Worm (Caenorhabditis elegans) whole organism, late embryonic: Measurements from ENCODE around the gene srh-63.
A peak's percentile ranks its signal among the peaks of the same experiment; 100 is the strongest.

Experiments used
- C08G9.2 ChIP-seq: sonication (generic microtip); optimal IDR thresholded peaks from 2 replicates; lab custom pipeline; 2016; ENCODE audit warnings: mild to moderate bottlenecking, missing genetic modification characterization, moderate library complexity, missing compliant biosample characterization
- C38D4.7 ChIP-seq: fragments of 200-800 bp; sonication (Bioruptor generic); optimal IDR thresholded peaks from 2 replicates; lab custom pipeline; 2018; ENCODE audit warnings: mild to moderate bottlenecking, missing genetic modification characterization, moderate library complexity, missing compliant biosample characterization
- K09A11.1 ChIP-seq: sonication (generic microtip); optimal IDR thresholded peaks from 2 replicates; lab custom pipeline; 2017; ENCODE audit warnings: antibody characterized with exemption, mild to moderate bottlenecking, missing genetic modification characterization, missing compliant biosample characterization; ENCODE audit not compliant: insufficient read depth
- T23F11.4 ChIP-seq: fragments of 200-800 bp; sonication (Bioruptor generic); optimal IDR thresholded peaks from 2 replicates; lab custom pipeline; 2018; ENCODE audit warnings: mild to moderate bottlenecking, missing genetic modification characterization, missing compliant biosample characterization
- Y22D7AL.16 ChIP-seq: sonication (generic microtip); optimal IDR thresholded peaks from 2 replicates; lab custom pipeline; 2016; ENCODE audit warnings: missing genetic modification characterization, missing compliant biosample characterization
- ceh-18 ChIP-seq: sonication (generic microtip); optimal IDR thresholded peaks from 2 replicates; lab custom pipeline; 2016; ENCODE audit warnings: missing genetic modification characterization, missing compliant biosample characterization
- ceh-2 ChIP-seq: sonication (generic microtip); optimal IDR thresholded peaks from 2 replicates; lab custom pipeline; 2016; ENCODE audit warnings: missing genotype, missing genetic modification characterization, missing compliant biosample characterization
- ceh-24 ChIP-seq: sonication (generic microtip); optimal IDR thresholded peaks from 2 replicates; lab custom pipeline; 2016; ENCODE audit warnings: mild to moderate bottlenecking, missing genetic modification characterization, missing compliant biosample characterization
- ceh-34 ChIP-seq: sonication (generic microtip); optimal IDR thresholded peaks from 2 replicates; lab custom pipeline; 2016; ENCODE audit warnings: mild to moderate bottlenecking, missing genetic modification characterization, missing compliant biosample characterization
- ceh-9 ChIP-seq: sonication (generic microtip); optimal IDR thresholded peaks from 2 replicates; lab custom pipeline; 2016; ENCODE audit warnings: mild to moderate bottlenecking, missing genetic modification characterization, inconsistent platforms, missing compliant biosample characterization
- che-1 ChIP-seq: sonication (generic microtip); optimal IDR thresholded peaks from 2 replicates; lab custom pipeline; 2016; ENCODE audit warnings: mild to moderate bottlenecking, missing genetic modification characterization, missing compliant biosample characterization
- dmd-4 ChIP-seq: sonication (generic microtip); optimal IDR thresholded peaks from 2 replicates; lab custom pipeline; 2016; ENCODE audit warnings: borderline replicate concordance, missing genetic modification characterization, missing compliant biosample characterization
- dve-1 ChIP-seq: sonication (generic microtip); optimal IDR thresholded peaks from 2 replicates; lab custom pipeline; 2017; ENCODE audit warnings: antibody characterized with exemption, mild to moderate bottlenecking, missing genetic modification characterization, missing compliant biosample characterization
- elt-4 ChIP-seq: sonication (generic microtip); optimal IDR thresholded peaks from 2 replicates; lab custom pipeline; 2016; ENCODE audit warnings: missing genetic modification characterization, missing compliant biosample characterization
- ets-4 ChIP-seq: sonication (generic microtip); optimal IDR thresholded peaks from 2 replicates; lab custom pipeline; 2016; ENCODE audit warnings: missing genetic modification characterization, missing compliant biosample characterization
- eyg-1 ChIP-seq: sonication (generic microtip); optimal IDR thresholded peaks from 2 replicates; lab custom pipeline; 2016; ENCODE audit warnings: missing genotype, missing genetic modification characterization, missing compliant biosample characterization
- fkh-10 ChIP-seq: fragments of 150-350 bp; optimal IDR thresholded peaks from 2 replicates; lab custom pipeline; 2014; ENCODE audit warnings: missing biosample characterization, missing genetic modification reagents, missing genetic modification characterization
- fkh-6 ChIP-seq: sonication (generic microtip); optimal IDR thresholded peaks from 2 replicates; lab custom pipeline; 2016; ENCODE audit warnings: missing genetic modification characterization, missing compliant biosample characterization
- gmeb-2 ChIP-seq: sonication (generic microtip); optimal IDR thresholded peaks from 2 replicates; lab custom pipeline; 2016; ENCODE audit warnings: missing genetic modification characterization, inconsistent platforms, missing compliant biosample characterization
- hlh-30 ChIP-seq: sonication (generic microtip); optimal IDR thresholded peaks from 2 replicates; lab custom pipeline; 2017; ENCODE audit warnings: antibody characterized with exemption, missing genetic modification characterization, missing compliant biosample characterization; ENCODE audit not compliant: insufficient read depth
- hlh-6 ChIP-seq: sonication (generic microtip); optimal IDR thresholded peaks from 2 replicates; lab custom pipeline; 2016; ENCODE audit warnings: missing genotype, missing genetic modification characterization, missing compliant biosample characterization
- hlh-8 ChIP-seq: sonication (generic microtip); optimal IDR thresholded peaks from 2 replicates; lab custom pipeline; 2016; ENCODE audit warnings: missing genotype, missing genetic modification characterization, missing compliant biosample characterization
- lim-6 ChIP-seq: sonication (generic microtip); optimal IDR thresholded peaks from 2 replicates; lab custom pipeline; 2016; ENCODE audit warnings: missing genetic modification characterization, missing compliant biosample characterization
- mec-3 ChIP-seq: sonication (generic microtip); optimal IDR thresholded peaks from 2 replicates; lab custom pipeline; 2016; ENCODE audit warnings: borderline replicate concordance, missing genetic modification characterization, missing compliant biosample characterization
- nfya-1 ChIP-seq: sonication (generic microtip); optimal IDR thresholded peaks from 2 replicates; lab custom pipeline; 2017; ENCODE audit warnings: missing genetic modification characterization, mild to moderate bottlenecking, missing compliant biosample characterization, antibody characterized with exemption, moderate library complexity
- nhr-11 ChIP-seq: fragments of 150-350 bp; optimal IDR thresholded peaks from 2 replicates; lab custom pipeline; 2014; ENCODE audit warnings: missing biosample characterization, missing genetic modification characterization
- nhr-232 ChIP-seq: sonication (generic microtip); optimal IDR thresholded peaks from 2 replicates; lab custom pipeline; 2016; ENCODE audit warnings: missing genetic modification characterization, missing compliant biosample characterization
- npax-4 ChIP-seq: sonication (generic microtip); optimal IDR thresholded peaks from 2 replicates; lab custom pipeline; 2016; ENCODE audit warnings: missing genetic modification characterization, missing compliant biosample characterization
- pag-3 ChIP-seq: sonication (generic microtip); optimal IDR thresholded peaks from 2 replicates; lab custom pipeline; 2016; ENCODE audit warnings: missing compliant biosample characterization, missing genetic modification characterization, borderline replicate concordance
- pax-1 ChIP-seq: fragments of 150-350 bp; optimal IDR thresholded peaks from 2 replicates; lab custom pipeline; 2014; ENCODE audit warnings: missing biosample characterization, missing genetic modification characterization
- pqm-1 ChIP-seq: sonication (generic microtip); optimal IDR thresholded peaks from 2 replicates; lab custom pipeline; 2016; ENCODE audit warnings: missing genetic modification characterization, missing compliant biosample characterization
- ref-2 ChIP-seq: sonication (generic microtip); optimal IDR thresholded peaks from 2 replicates; lab custom pipeline; 2016; ENCODE audit warnings: missing genetic modification characterization, missing compliant biosample characterization
- sdc-2 ChIP-seq: sonication (generic microtip); optimal IDR thresholded peaks from 2 replicates; lab custom pipeline; 2016; ENCODE audit warnings: missing genotype, missing genetic modification characterization, missing compliant biosample characterization
- sox-2 ChIP-seq: fragments of 200-800 bp; sonication (Bioruptor generic); IDR thresholded peaks from 2 replicates; pipeline ENCODE4 v1.3.6; 2022; ENCODE audit warnings: missing genetic modification reagents, missing genetic modification characterization, missing compliant biosample characterization
- syd-9 ChIP-seq: sonication (generic microtip); optimal IDR thresholded peaks from 2 replicates; lab custom pipeline; 2016; ENCODE audit warnings: mild to moderate bottlenecking, missing genetic modification characterization, moderate library complexity, missing compliant biosample characterization
- tbx-2 ChIP-seq: sonication (generic microtip); optimal IDR thresholded peaks from 2 replicates; lab custom pipeline; 2016; ENCODE audit warnings: missing genetic modification characterization, missing compliant biosample characterization
- ttx-3 ChIP-seq: sonication (generic microtip); optimal IDR thresholded peaks from 2 replicates; lab custom pipeline; 2016; ENCODE audit warnings: missing genetic modification reagents, missing genetic modification characterization, missing compliant biosample characterization
- unc-3 ChIP-seq, 2 experiments: fragments of 200-800 bp in 1 of 2; sonication (Bioruptor generic) in 1 of 2; sonication (generic microtip) in 1 of 2; conservative IDR thresholded peaks in 1 of 2; optimal IDR thresholded peaks in 1 of 2; 2 replicates each; pipeline versions ENCODE4 v1.3.6 to Lab custom; 2016 to 2022; ENCODE audit warnings: missing compliant biosample characterization in 2 of 2, missing genetic modification characterization in 2 of 2, missing genetic modification reagents in 1 of 2
- unc-42 ChIP-seq: sonication (generic microtip); optimal IDR thresholded peaks from 2 replicates; lab custom pipeline; 2016; ENCODE audit warnings: missing genotype, missing genetic modification characterization, missing compliant biosample characterization
- unc-86 ChIP-seq: sonication (generic microtip); optimal IDR thresholded peaks from 2 replicates; lab custom pipeline; 2016; ENCODE audit warnings: missing genetic modification characterization, missing compliant biosample characterization
- zip-5 ChIP-seq: sonication (generic microtip); optimal IDR thresholded peaks from 2 replicates; lab custom pipeline; 2016; ENCODE audit warnings: missing genetic modification characterization, missing compliant biosample characterization
- ztf-16 ChIP-seq: sonication (generic microtip); optimal IDR thresholded peaks from 2 replicates; lab custom pipeline; 2017; ENCODE audit warnings: missing genetic modification characterization, missing compliant biosample characterization

The srh-63 gene

DNA sequence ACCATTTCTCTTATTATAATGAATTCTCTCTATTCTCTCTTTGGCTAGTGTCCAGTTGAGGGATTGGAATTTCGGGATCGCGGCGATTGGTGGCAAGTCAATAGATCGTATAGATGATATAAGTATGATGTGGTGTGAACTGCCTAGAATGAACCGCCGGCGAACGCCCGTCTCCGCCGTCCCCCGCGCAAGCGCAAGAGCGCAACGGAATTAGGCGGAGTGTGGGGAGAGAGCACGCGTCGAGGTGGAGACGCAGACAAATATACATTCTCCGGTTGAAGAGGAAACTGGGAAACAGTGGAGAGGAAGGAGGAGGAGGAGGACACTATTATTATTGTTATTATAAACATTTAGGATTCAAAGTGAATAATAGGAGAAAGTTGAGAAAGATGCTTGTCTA lies 27.2 kb upstream of the srh-63 start (continued):
- TF ChIP-seq ceh-9: no peak
- peak; percentile 55 for TF ChIP-seq ceh-34 (tag; lab: Kevin White, UChicago)
- TF ChIP-seq hlh-8 (tag; lab: Kevin White, UChicago): peak; percentile 5
- TF ChIP-seq fkh-6 (tag; lab: Kevin White, UChicago): peak; percentile 22
- no peak for TF ChIP-seq elt-4 (tag; lab: Kevin White, UChicago)
- TF ChIP-seq K09A11.1 (tag; lab: Kevin White, UChicago): no peak
- TF ChIP-seq dmd-4: peak; percentile 38
- no peak for TF ChIP-seq unc-86 (tag; lab: Kevin White, UChicago)
- no peak for TF ChIP-seq fkh-10 (GFP tag; lab: Kevin White, UChicago)
- peak; percentile 59 for TF ChIP-seq nfya-1 (tag; lab: Kevin White, UChicago)
- TF ChIP-seq nhr-232 (tag; lab: Kevin White, UChicago): no peak
- TF ChIP-seq ztf-16 (tag; lab: Kevin White, UChicago): peak; percentile 23
- peak; percentile 53 for TF ChIP-seq ref-2 (tag; lab: Kevin White, UChicago)
- TF ChIP-seq lim-6 (tag; lab: Kevin White, UChicago): no peak
- no peak for TF ChIP-seq che-1 (tag; lab: Kevin White, UChicago)
- no peak for TF ChIP-seq ceh-18 (tag; lab: Kevin White, UChicago)
- TF ChIP-seq pax-1: no peak
- peak; percentile 6 for TF ChIP-seq eyg-1 (tag; lab: Kevin White, UChicago)
- peak; percentile 24 for TF ChIP-seq syd-9
- TF ChIP-seq hlh-30 (tag; lab: Kevin White, UChicago): no peak
- TF ChIP-seq mec-3 (tag; lab: Kevin White, UChicago): no peak
- TF ChIP-seq ceh-24 (tag; lab: Kevin White, UChicago): no peak
- TF ChIP-seq nhr-11 (tag; lab: Kevin White, UChicago): no peak
- no peak for TF ChIP-seq hlh-6 (tag; lab: Kevin White, UChicago)
- TF ChIP-seq C38D4.7 (GFP tag; lab: Kevin White, UChicago): no peak
- no peak for TF ChIP-seq dve-1 (tag; lab: Kevin White, UChicago)
- TF ChIP-seq ceh-2 (tag; lab: Kevin White, UChicago): peak; percentile 31
- no peak for TF ChIP-seq ttx-3 (tag; lab: Kevin White, UChicago)
- TF ChIP-seq ets-4 (tag; lab: Kevin White, UChicago): no peak
- no peak for TF ChIP-seq zip-5 (tag; lab: Kevin White, UChicago)
- TF ChIP-seq sox-2 (GFP tag; lab: Robert Waterston, UW): peak; percentile 49
- TF ChIP-seq C08G9.2 (tag; lab: Kevin White, UChicago): no peak
- TF ChIP-seq unc-3 (GFP tag; conservative IDR thresholded peaks at IDR 0.05; lab: Robert Waterston, UW): no peak
- TF ChIP-seq unc-3 (tag; optimal IDR thresholded peaks at IDR 0.05; lab: Kevin White, UChicago): no peak
- TF ChIP-seq tbx-2: peak; percentile 69
- TF ChIP-seq npax-4: no peak
- no peak for TF ChIP-seq pag-3 (tag; lab: Kevin White, UChicago)

DNA sequence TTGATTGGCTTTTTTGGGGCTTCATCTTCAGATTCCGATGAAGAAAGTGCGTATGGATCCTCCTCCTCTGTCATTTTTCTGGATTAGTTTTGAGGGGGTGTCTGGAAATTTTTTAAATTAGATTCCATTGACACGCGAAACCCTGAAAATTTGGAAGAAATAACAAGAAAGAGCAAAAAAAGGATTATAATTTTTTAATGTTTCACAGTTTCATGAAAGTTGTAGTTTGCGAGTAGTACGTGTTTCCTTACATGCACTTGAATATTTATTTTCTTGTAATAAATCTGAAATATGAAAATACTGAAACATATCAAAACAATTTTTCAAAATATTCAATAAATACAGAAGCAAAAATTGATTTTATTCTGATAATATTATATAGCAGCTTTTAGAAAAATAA lies 18.6 kb upstream of the srh-63 start, which contains the start of gene tag-273:
tag-273 (minus strand) TSS at position 101 of the 400 bp plus-strand sequence.
- TF ChIP-seq Y22D7AL.16 (tag; lab: Kevin White, UChicago) (no peak), elt-4 (tag; lab: Kevin White, UChicago) (no peak), nhr-232 (tag; lab: Kevin White, UChicago) (no peak), unc-42 (tag; lab: Kevin White, UChicago) (no peak), unc-86 (tag; lab: Kevin White, UChicago) (no peak), pqm-1 (tag; lab: Kevin White, UChicago) (no peak), ceh-18 (tag; lab: Kevin White, UChicago) (no peak), tbx-2 (no peak), gmeb-2 (tag; lab: Kevin White, UChicago) (no peak), sdc-2 (tag; lab: Kevin White, UChicago) (no peak), che-1 (tag; lab: Kevin White, UChicago) (no peak), T23F11.4 (no peak)
